Worm (Caenorhabditis elegans) whole organism, L4/young adult: ENCODE results near the gene cyp-14A4.

ENCODE experiments used
- W03F9.2 ChIP-seq: fragments of 150-350 bp; optimal IDR thresholded peaks from 2 replicates; lab custom pipeline; 2014; ENCODE audit warnings: missing biosample characterization, missing genetic modification characterization
- him-1 ChIP-seq: sonication (generic microtip); optimal IDR thresholded peaks from 2 replicates; lab custom pipeline; 2016; ENCODE audit warnings: missing genotype, missing genetic modification reagents, missing genetic modification characterization, missing compliant biosample characterization

- TF ChIP-seq him-1 (tag; lab: Kevin White, UChicago) (no peak), W03F9.2 (no peak)
Measured at ce11 chrX:13303357-13303756, 19.4 kb upstream of the cyp-14A4 start, which contains the start of gene srd-42.
